Fruit fly (Drosophila melanogaster): Measurements from ENCODE around the gene CG17196.

DNA sequence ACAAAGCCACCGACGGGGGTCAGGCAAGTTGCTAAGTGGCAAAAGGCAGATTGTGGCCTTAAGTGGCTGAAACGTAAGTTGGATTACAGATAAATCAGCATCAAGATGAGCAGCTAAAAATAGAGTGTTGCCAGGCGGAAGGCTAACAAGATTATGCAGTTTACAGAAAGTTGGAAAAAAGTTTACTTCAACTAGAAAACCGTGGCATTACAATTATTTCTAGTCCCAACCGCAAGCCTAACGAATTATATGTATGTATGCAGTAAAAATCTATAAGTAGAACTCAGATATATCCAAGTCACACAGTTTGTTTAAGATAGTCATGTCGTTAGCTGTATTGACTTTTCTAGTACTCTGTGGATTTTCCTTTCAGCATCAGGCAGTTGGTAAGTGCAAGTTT lies 30.1 kb upstream of the CG17196 start, which contains the start of gene BG642167:
- TF ChIP-seq CG18262 (tag; optimal IDR thresholded peaks at IDR 0.05): no peak
- TF ChIP-seq Bgb (GFP tag; IDR thresholded peaks at IDR 0.05; ENCODE audit: partially characterized antibody): no peak
- no peak for TF ChIP-seq B-H2 (GFP tag; optimal IDR thresholded peaks at IDR 0.05)
- TF ChIP-seq trem (tag; optimal IDR thresholded peaks at IDR 0.05): no peak
- TF ChIP-seq prd (optimal IDR thresholded peaks at IDR 0.05): no peak
- TF ChIP-seq prd (GFP tag; IDR thresholded peaks at IDR 0.05): no peak
- TF ChIP-seq Sox102F (GFP tag; optimal IDR thresholded peaks at IDR 0.05): no peak
- no peak for TF ChIP-seq tx (GFP tag; optimal IDR thresholded peaks at IDR 0.05)
- TF ChIP-seq CG1647 (GFP tag; optimal IDR thresholded peaks at IDR 0.05): no peak
- no peak for TF ChIP-seq eyg (GFP tag; optimal IDR thresholded peaks at IDR 0.05)
- no peak for TF ChIP-seq C15 (GFP tag; IDR thresholded peaks at IDR 0.05)

All from whole organism, embryonic.